Worm (Caenorhabditis elegans) whole organism, L3 larva: Measurements from ENCODE around the gene F11A5.17.

Experiments used
- R02D3.7 ChIP-seq: fragments of 150-350 bp; optimal IDR thresholded peaks from 2 replicates; lab custom pipeline; 2014; ENCODE audit warnings: missing biosample characterization, missing genetic modification characterization
- egl-27 ChIP-seq: sonication (generic microtip); optimal IDR thresholded peaks from 4 replicates; lab custom pipeline; 2017; ENCODE audit warnings: missing biosample characterization, missing genetic modification reagents, missing genetic modification characterization
- jun-1 ChIP-seq: fragments of 150-350 bp; optimal IDR thresholded peaks from 2 replicates; lab custom pipeline; 2014; ENCODE audit warnings: missing biosample characterization, missing genetic modification reagents, missing genetic modification characterization
- mml-1 ChIP-seq: fragments of 150-350 bp; sonication (generic microtip); optimal IDR thresholded peaks from 3 replicates; lab custom pipeline; 2014; ENCODE audit warnings: missing biosample characterization, missing genetic modification characterization
- nfya-1 ChIP-seq: sonication (generic microtip); optimal IDR thresholded peaks from 2 replicates; lab custom pipeline; 2017; ENCODE audit warnings: missing genetic modification characterization, mild to moderate bottlenecking, missing compliant biosample characterization, antibody characterized with exemption, moderate library complexity; ENCODE audit not compliant: insufficient read depth
- nhr-11 ChIP-seq: fragments of 150-350 bp; optimal IDR thresholded peaks from 2 replicates; lab custom pipeline; 2014; ENCODE audit warnings: missing biosample characterization, missing genetic modification characterization
- nhr-237 ChIP-seq: fragments of 150-350 bp; optimal IDR thresholded peaks from 2 replicates; lab custom pipeline; 2014; ENCODE audit warnings: missing biosample characterization, missing genetic modification characterization
- pha-4 ChIP-seq: fragments of 150-350 bp; optimal IDR thresholded peaks from 2 replicates; lab custom pipeline; 2014; ENCODE audit warnings: missing biosample characterization, missing genetic modification reagents, missing genetic modification characterization
- snpc-4 ChIP-seq: fragments of 150-350 bp; optimal IDR thresholded peaks from 2 replicates; lab custom pipeline; 2014; ENCODE audit warnings: missing biosample characterization, missing genetic modification characterization
- unc-39 ChIP-seq: sonication (generic microtip); optimal IDR thresholded peaks from 4 replicates; lab custom pipeline; 2017; ENCODE audit warnings: missing biosample characterization, missing genetic modification characterization
- unc-62 ChIP-seq: fragments of 150-350 bp; sonication (generic microtip); optimal IDR thresholded peaks from 4 replicates; lab custom pipeline; 2014; ENCODE audit warnings: missing biosample characterization, missing genetic modification reagents, missing genetic modification characterization

DNA sequence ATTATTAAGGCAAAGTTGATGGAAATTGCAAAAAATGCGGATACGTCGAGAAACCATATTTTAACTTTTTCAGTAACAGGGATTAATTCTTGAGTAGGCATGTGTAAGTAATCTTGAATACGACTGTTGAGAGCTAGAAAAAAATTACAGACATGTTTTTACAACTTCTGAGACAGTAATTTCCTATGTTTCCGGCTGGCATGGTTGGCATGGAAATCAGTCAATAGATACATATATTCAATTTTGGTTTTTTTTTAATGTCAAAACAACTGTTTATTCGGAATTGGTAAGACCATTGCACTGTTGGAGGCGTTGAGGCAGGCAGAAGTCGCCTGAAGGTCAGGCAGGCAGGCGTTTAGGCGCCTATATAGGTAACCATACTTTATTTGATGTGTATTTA is 48.5 kb upstream of the F11A5.17 start, which contains the start of gene str-254:
- TF ChIP-seq nfya-1 (tag; lab: Kevin White, UChicago) (no peak), unc-62 (GFP tag; lab: Kevin White, UChicago) (no peak), nhr-237 (no peak), pha-4 (no peak), jun-1 (tag; lab: Kevin White, UChicago) (no peak), R02D3.7 (tag; lab: Kevin White, UChicago) (no peak), mml-1 (tag; lab: Kevin White, UChicago) (no peak), nhr-11 (tag; lab: Kevin White, UChicago) (no peak), egl-27 (no peak), snpc-4 (tag; lab: Kevin White, UChicago) (no peak), unc-39 (tag; lab: Kevin White, UChicago) (no peak)
